Fruit fly (Drosophila melanogaster) whole organism, wandering third instar larva: ENCODE measurements around the gene Ost48.

ENCODE experiments used
- Dfd ChIP-seq: fragments of >200 bp; optimal IDR thresholded peaks from 2 replicates; lab custom pipeline; 2017; ENCODE audit warnings: missing biosample characterization, missing genetic modification characterization
- Mio ChIP-seq: sonication (Bioruptor generic); optimal IDR thresholded peaks from 2 replicates; lab custom pipeline; 2016; ENCODE audit warnings: missing biosample characterization, missing genetic modification characterization
- Rel ChIP-seq, 2 experiments: fragments of 200-800 bp; sonication (Bioruptor generic) in 1 of 2; optimal IDR thresholded peaks; 2 replicates in 1 of 2; 3 replicates in 1 of 2; lab custom pipeline; 2016 to 2019; ENCODE audit warnings: mild to moderate bottlenecking in 2 of 2, missing biosample characterization in 2 of 2, missing genetic modification characterization in 2 of 2, moderate library complexity in 1 of 2
- brk ChIP-seq: fragments of 200-800 bp; sonication (Bioruptor generic); optimal IDR thresholded peaks from 2 replicates; lab custom pipeline; 2016; ENCODE audit warnings: missing biosample characterization, mild to moderate bottlenecking, missing genetic modification characterization
- dsf ChIP-seq: sonication (Bioruptor generic); optimal IDR thresholded peaks from 2 replicates; lab custom pipeline; 2016; ENCODE audit warnings: missing biosample characterization, missing genetic modification characterization, borderline replicate concordance
- h ChIP-seq: fragments of 200-800 bp; sonication (Bioruptor generic); optimal IDR thresholded peaks from 3 replicates; lab custom pipeline; 2016; ENCODE audit warnings: missing biosample characterization, mild to moderate bottlenecking, missing genetic modification characterization
- lola ChIP-seq: fragments of >200 bp; optimal IDR thresholded peaks from 2 replicates; lab custom pipeline; 2017; ENCODE audit warnings: missing biosample characterization, missing genetic modification characterization
- pan ChIP-seq: fragments of >200 bp; optimal IDR thresholded peaks from 2 replicates; lab custom pipeline; 2017
- tai ChIP-seq: sonication (Bioruptor generic); optimal IDR thresholded peaks from 2 replicates; lab custom pipeline; 2016; ENCODE audit warnings: missing biosample characterization, missing genetic modification characterization

- TF ChIP-seq tai, result no peak
- TF ChIP-seq pan, result no peak
- no peak for TF ChIP-seq h (GFP tag; lab: Kevin White, UChicago)
- no peak for TF ChIP-seq brk (GFP tag; lab: Kevin White, UChicago)
- no peak for TF ChIP-seq lola
- TF ChIP-seq dsf (GFP tag; lab: Kevin White, UChicago), result no peak
- no peak for TF ChIP-seq Mio (GFP tag; lab: Kevin White, UChicago)
- TF ChIP-seq Dfd, result no peak
- TF ChIP-seq Rel (GFP tag; optimal IDR thresholded peaks at IDR 0.05; lab: Kevin White, UChicago), result no peak
- TF ChIP-seq Rel (tag; optimal IDR thresholded peaks at IDR 0.05; lab: Kevin White, UChicago), result no peak
These were observed 33.0 kb upstream of the Ost48 start, which contains the start of gene CG12057 for dm6 chrX:9191357-9191756.
